Fruit fly (Drosophila melanogaster) whole organism, embryonic: ENCODE measurements around the gene CG18596.

Experiments
- CG10147 ChIP-seq: fragments of 200-800 bp; sonication (Bioruptor generic); optimal IDR thresholded peaks from 2 replicates; lab custom pipeline; 2019; ENCODE audit warnings: missing biosample characterization, mild to moderate bottlenecking, missing genetic modification characterization, moderate library complexity
- CG10267 ChIP-seq: fragments of 200-800 bp; sonication (Bioruptor generic); optimal IDR thresholded peaks from 2 replicates; lab custom pipeline; 2018; ENCODE audit warnings: missing biosample characterization, mild to moderate bottlenecking, missing genetic modification characterization, moderate library complexity
- CG10462 ChIP-seq: fragments of 200-800 bp; sonication (Bioruptor generic); optimal IDR thresholded peaks from 2 replicates; lab custom pipeline; 2016; ENCODE audit warnings: missing biosample characterization, missing genetic modification characterization
- CG10654 ChIP-seq: fragments of 200-800 bp; sonication (Bioruptor generic); optimal IDR thresholded peaks from 2 replicates; lab custom pipeline; 2016; ENCODE audit warnings: missing biosample characterization, missing genetic modification characterization
- CG11504 ChIP-seq: fragments of 200-800 bp; sonication (Bioruptor generic); optimal IDR thresholded peaks from 3 replicates; lab custom pipeline; 2019; ENCODE audit warnings: missing biosample characterization, mild to moderate bottlenecking, missing genetic modification characterization, moderate library complexity
- CG13123 ChIP-seq: fragments of 200-800 bp; sonication (Bioruptor generic); optimal IDR thresholded peaks from 2 replicates; lab custom pipeline; 2016; ENCODE audit warnings: missing biosample characterization, missing genetic modification characterization
- CG15514 ChIP-seq: fragments of 200-800 bp; sonication (Bioruptor generic); optimal IDR thresholded peaks from 3 replicates; lab custom pipeline; 2017; ENCODE audit warnings: missing biosample characterization, missing genetic modification characterization, mild to moderate bottlenecking, moderate library complexity, missing genetic modification reagents
- CG16779 ChIP-seq: fragments of 200-800 bp; sonication (Bioruptor generic); IDR thresholded peaks from 2 replicates; pipeline ENCODE4 v1.3.6; 2022; ENCODE audit warnings: missing biosample characterization, missing genetic modification characterization
- CG17359 ChIP-seq: fragments of 200-800 bp; sonication (Bioruptor generic); optimal IDR thresholded peaks from 3 replicates; lab custom pipeline; 2018; ENCODE audit warnings: missing biosample characterization, mild to moderate bottlenecking, missing genetic modification characterization, moderate library complexity
- CG17568 ChIP-seq: fragments of 200-800 bp; sonication (Bioruptor generic); optimal IDR thresholded peaks from 2 replicates; lab custom pipeline; 2018; ENCODE audit warnings: missing biosample characterization, mild to moderate bottlenecking, missing genetic modification characterization, moderate library complexity
- CG17829 ChIP-seq: fragments of 200-800 bp; optimal IDR thresholded peaks from 2 replicates; lab custom pipeline; 2019; ENCODE audit warnings: missing biosample characterization, mild to moderate bottlenecking, missing genetic modification characterization, moderate library complexity
- CG2129 ChIP-seq: fragments of 200-800 bp; sonication (Bioruptor generic); IDR thresholded peaks from 2 replicates; pipeline ENCODE4 v1.3.6; 2022; ENCODE audit warnings: missing biosample characterization, missing genetic modification characterization; ENCODE audit not compliant: partially characterized antibody
- CG30020 ChIP-seq: fragments of 200-800 bp; optimal IDR thresholded peaks from 2 replicates; lab custom pipeline; 2019; ENCODE audit warnings: missing biosample characterization, mild to moderate bottlenecking, missing genetic modification characterization, moderate library complexity
- CG30431 ChIP-seq: fragments of 200-800 bp; sonication (Bioruptor generic); optimal IDR thresholded peaks from 2 replicates; lab custom pipeline; 2017; ENCODE audit warnings: missing biosample characterization, missing genetic modification characterization
- CG3065 ChIP-seq: fragments of 200-800 bp; sonication (Bioruptor generic); optimal IDR thresholded peaks from 2 replicates; lab custom pipeline; 2016; ENCODE audit warnings: missing biosample characterization, missing genetic modification characterization
- CG32767 ChIP-seq: fragments of 200-800 bp; sonication (Bioruptor generic); IDR thresholded peaks from 2 replicates; pipeline ENCODE4 v1.3.6; 2022; ENCODE audit warnings: missing biosample characterization, missing genetic modification characterization
- CG4730 ChIP-seq: fragments of 200-800 bp; sonication (Bioruptor generic); IDR thresholded peaks from 2 replicates; pipeline ENCODE4 v1.3.6; 2022; ENCODE audit warnings: missing biosample characterization, missing genetic modification characterization
- CG6654 ChIP-seq: fragments of 200-800 bp; sonication (Bioruptor generic); optimal IDR thresholded peaks from 2 replicates; lab custom pipeline; 2017; ENCODE audit warnings: missing biosample characterization, mild to moderate bottlenecking, missing genetic modification characterization
- CG7271 ChIP-seq: fragments of 200-800 bp; sonication (Bioruptor generic); optimal IDR thresholded peaks from 2 replicates; lab custom pipeline; 2018; ENCODE audit warnings: missing biosample characterization, mild to moderate bottlenecking, missing genetic modification characterization, moderate library complexity
- CG7928 ChIP-seq: fragments of 200-800 bp; sonication (Bioruptor generic); optimal IDR thresholded peaks from 2 replicates; lab custom pipeline; 2017; ENCODE audit warnings: missing biosample characterization, mild to moderate bottlenecking, missing genetic modification characterization
- CG7963 ChIP-seq: fragments of 200-800 bp; sonication (Bioruptor generic); IDR thresholded peaks from 3 replicates; pipeline ENCODE4 v1.3.6; 2022; ENCODE audit warnings: missing biosample characterization, missing genetic modification characterization; ENCODE audit not compliant: partially characterized antibody
- CoRest ChIP-seq: fragments of 200-800 bp; sonication (Bioruptor generic); optimal IDR thresholded peaks from 3 replicates; lab custom pipeline; 2018; ENCODE audit warnings: missing biosample characterization, mild to moderate bottlenecking, missing genetic modification characterization, moderate library complexity
- Dbx ChIP-seq: fragments of 200-800 bp; sonication (Bioruptor generic); IDR thresholded peaks from 3 replicates; pipeline ENCODE4 v1.3.6; 2022; ENCODE audit warnings: missing biosample characterization, missing genetic modification characterization
- Dll ChIP-seq: fragments of 200-800 bp; sonication (Bioruptor generic); IDR thresholded peaks from 4 replicates; pipeline ENCODE4 v1.3.6; 2022; ENCODE audit warnings: missing biosample characterization, missing genetic modification characterization; ENCODE audit not compliant: partially characterized antibody
- Dp ChIP-seq: fragments of 200-800 bp; sonication (Bioruptor generic); optimal IDR thresholded peaks from 2 replicates; lab custom pipeline; 2018; ENCODE audit warnings: missing biosample characterization, mild to moderate bottlenecking, missing genetic modification characterization, moderate library complexity
- Ets65A ChIP-seq: fragments of 200-800 bp; sonication (Bioruptor generic); peaks from one replicate; lab custom pipeline; 2016; ENCODE audit warnings: missing biosample characterization, missing genetic modification characterization
- Fer1 ChIP-seq: fragments of 200-800 bp; sonication (Bioruptor generic); optimal IDR thresholded peaks from 2 replicates; lab custom pipeline; 2017; ENCODE audit warnings: missing biosample characterization, mild to moderate bottlenecking, missing genetic modification characterization
- Hmr ChIP-seq: fragments of 200-800 bp; sonication (Bioruptor generic); optimal IDR thresholded peaks from 3 replicates; lab custom pipeline; 2017; ENCODE audit warnings: mild to moderate bottlenecking, missing biosample characterization, missing genetic modification reagents, missing genetic modification characterization
- Hr3 ChIP-seq: fragments of 200-800 bp; sonication (Bioruptor generic); optimal IDR thresholded peaks from 3 replicates; lab custom pipeline; 2016; ENCODE audit warnings: missing biosample characterization, missing genetic modification characterization
- Jarid2 ChIP-seq: fragments of 200-800 bp; sonication (Bioruptor generic); optimal IDR thresholded peaks from 3 replicates; lab custom pipeline; 2017; ENCODE audit warnings: mild to moderate bottlenecking, missing biosample characterization, missing genetic modification reagents, missing genetic modification characterization
- MESR4 ChIP-seq: fragments of 200-800 bp; sonication (Bioruptor generic); optimal IDR thresholded peaks from 2 replicates; lab custom pipeline; 2018; ENCODE audit warnings: missing biosample characterization, mild to moderate bottlenecking, missing genetic modification characterization, moderate library complexity
- NC2α ChIP-seq: fragments of 200-800 bp; sonication (Bioruptor generic); optimal IDR thresholded peaks from 2 replicates; lab custom pipeline; 2016; ENCODE audit warnings: missing biosample characterization, missing genetic modification characterization
- YL-1 ChIP-seq: fragments of 200-800 bp; sonication (Bioruptor generic); optimal IDR thresholded peaks from 3 replicates; lab custom pipeline; 2017; ENCODE audit warnings: missing biosample characterization, mild to moderate bottlenecking, missing genetic modification characterization
- ci ChIP-seq: fragments of 200-800 bp; sonication (Bioruptor generic); IDR thresholded peaks from 3 replicates; pipeline ENCODE4 v1.3.6; 2022; ENCODE audit warnings: missing biosample characterization, missing genetic modification characterization
- emc ChIP-seq: fragments of 200-800 bp; sonication (Bioruptor generic); optimal IDR thresholded peaks from 2 replicates; lab custom pipeline; 2016; ENCODE audit warnings: missing biosample characterization, missing genetic modification characterization
- ewg ChIP-seq: fragments of 200-800 bp; sonication (Bioruptor generic); optimal IDR thresholded peaks from 3 replicates; lab custom pipeline; 2017; ENCODE audit warnings: mild to moderate bottlenecking, missing biosample characterization, missing genetic modification reagents, missing genetic modification characterization
- gcm ChIP-seq: fragments of 200-800 bp; sonication (Bioruptor generic); optimal IDR thresholded peaks from 2 replicates; lab custom pipeline; 2019; ENCODE audit warnings: missing biosample characterization, mild to moderate bottlenecking, missing genetic modification characterization, moderate library complexity
- kay ChIP-seq: fragments of 200-800 bp; sonication (Bioruptor generic); optimal IDR thresholded peaks from 2 replicates; lab custom pipeline; 2016; ENCODE audit warnings: missing biosample characterization, missing genetic modification characterization
- mld ChIP-seq: fragments of 200-800 bp; sonication (Bioruptor generic); IDR thresholded peaks from 3 replicates; pipeline ENCODE4 v1.3.6; 2022; ENCODE audit warnings: missing biosample characterization, missing genetic modification characterization; ENCODE audit not compliant: partially characterized antibody
- odd ChIP-seq: fragments of 200-800 bp; sonication (Bioruptor generic); optimal IDR thresholded peaks from 2 replicates; lab custom pipeline; 2017; ENCODE audit warnings: missing biosample characterization, mild to moderate bottlenecking, missing genetic modification characterization
- peb ChIP-seq: fragments of 200-800 bp; sonication (Bioruptor generic); IDR thresholded peaks from 2 replicates; pipeline ENCODE4 v1.3.6; 2022; ENCODE audit warnings: missing biosample characterization, missing genetic modification characterization
- pnt ChIP-seq: fragments of 200-800 bp; sonication (Bioruptor generic); optimal IDR thresholded peaks from 3 replicates; lab custom pipeline; 2016; ENCODE audit warnings: missing biosample characterization, missing genetic modification characterization
- prd ChIP-seq, 3 experiments: fragments of >200 bp in 2 of 3; fragments of 200-800 bp in 1 of 3; sonication (Bioruptor generic) in 1 of 3; optimal IDR thresholded peaks in 2 of 3; IDR thresholded peaks in 1 of 3; 2 replicates in 2 of 3; 3 replicates in 1 of 3; pipeline versions ENCODE4 v1.3.6 to Lab custom; 2017 to 2022; ENCODE audit warnings: missing biosample characterization in 1 of 3, missing genetic modification characterization in 1 of 3
- run ChIP-seq: fragments of 200-800 bp; sonication (Bioruptor generic); optimal IDR thresholded peaks from 3 replicates; lab custom pipeline; 2018; ENCODE audit warnings: missing biosample characterization, mild to moderate bottlenecking, missing genetic modification characterization
- sim ChIP-seq: fragments of 200-800 bp; sonication (Bioruptor generic); IDR thresholded peaks from 2 replicates; pipeline ENCODE4 v1.3.6; 2022; ENCODE audit warnings: missing biosample characterization, missing genetic modification characterization
- sr ChIP-seq: fragments of 200-800 bp; sonication (Bioruptor generic); IDR thresholded peaks from 3 replicates; pipeline ENCODE4 v1.3.6; 2022; ENCODE audit warnings: missing biosample characterization, missing genetic modification characterization
- twi ChIP-seq: fragments of 200-800 bp; optimal IDR thresholded peaks from 2 replicates; lab custom pipeline; 2019; ENCODE audit warnings: missing biosample characterization, mild to moderate bottlenecking, missing genetic modification characterization, moderate library complexity
- vfl ChIP-seq: fragments of 200-800 bp; sonication (Bioruptor generic); optimal IDR thresholded peaks from 2 replicates; lab custom pipeline; 2016; ENCODE audit warnings: missing biosample characterization, missing genetic modification characterization
- vnd ChIP-seq: fragments of 200-800 bp; sonication (Bioruptor generic); IDR thresholded peaks from 3 replicates; pipeline ENCODE4 v1.3.6; 2022; ENCODE audit warnings: missing biosample characterization, missing genetic modification characterization; ENCODE audit not compliant: partially characterized antibody
- vvl ChIP-seq: fragments of 200-800 bp; sonication (Bioruptor generic); IDR thresholded peaks from 2 replicates; pipeline ENCODE4 v1.3.6; 2022; ENCODE audit warnings: missing biosample characterization, missing genetic modification characterization

The CG18596 gene

dm6 chr3R:22421618-22422017 lies 45.9 kb downstream of the CG18596 start (continued):
- TF ChIP-seq CG32767 (GFP tag; lab: Robert Waterston, UW) (peak; percentile 60; the same call in 1 of the 2 replicates), CG10654 (GFP tag; lab: Kevin White, UChicago) (peak; percentile 3), twi (peak; percentile 24), CG7928 (GFP tag; lab: Kevin White, UChicago) (no peak), Dll (GFP tag; lab: Robert Waterston, UW) (no peak), CG10267 (tag; lab: Kevin White, UChicago) (no peak), run (no peak), sim (no peak), gcm (GFP tag; lab: Kevin White, UChicago) (peak; percentile 4), vfl (GFP tag; lab: Kevin White, UChicago) (no peak), CG17568 (GFP tag; lab: Kevin White, UChicago) (no peak), vvl (GFP tag; lab: Robert Waterston, UW) (peak; percentile 90), CoRest (no peak), MESR4 (GFP tag; lab: Kevin White, UChicago) (no peak), Ets65A (GFP tag; lab: Kevin White, UChicago) (no peak), prd (optimal IDR thresholded peaks at IDR 0.05; lab: Kevin White, UChicago) (no peak), prd (GFP tag; IDR thresholded peaks at IDR 0.05; lab: Robert Waterston, UW) (peak; percentile 82), CG17829 (tag; lab: Kevin White, UChicago) (peak; percentile 41), CG7963 (GFP tag; lab: Robert Waterston, UW) (no peak), CG2129 (GFP tag; lab: Robert Waterston, UW) (no peak), CG6654 (GFP tag; lab: Kevin White, UChicago) (no peak), CG10462 (GFP tag; lab: Kevin White, UChicago) (no peak), CG10147 (no peak), ewg (GFP tag; lab: Kevin White, UChicago) (no peak), peb (no peak), CG30020 (no peak), vnd (no peak), Dp (GFP tag; lab: Kevin White, UChicago) (no peak), sr (GFP tag; lab: Robert Waterston, UW) (no peak), Hr3 (peak; percentile 41), CG13123 (no peak), Jarid2 (no peak), CG17359 (tag; lab: Kevin White, UChicago) (peak; percentile 65), CG11504 (no peak), pnt (no peak), kay (GFP tag; lab: Kevin White, UChicago) (peak; percentile 26), YL-1 (no peak), mld (GFP tag; lab: Robert Waterston, UW) (no peak), CG7271 (tag; lab: Kevin White, UChicago) (no peak), Fer1 (peak; percentile 63), ci (GFP tag; lab: Robert Waterston, UW) (peak; percentile 80), odd (GFP tag; lab: Kevin White, UChicago) (no peak), CG4730 (GFP tag; lab: Robert Waterston, UW) (peak; percentile 48), CG30431 (no peak), CG16779 (GFP tag; lab: Robert Waterston, UW) (no peak), Dbx (GFP tag; lab: Robert Waterston, UW) (peak; percentile 70; the same call in 2 of the 3 replicates), emc (GFP tag; lab: Kevin White, UChicago) (no peak), CG15514 (GFP tag; lab: Kevin White, UChicago) (peak; percentile 12), Hmr (GFP tag; lab: Kevin White, UChicago) (peak; percentile 56), CG3065 (GFP tag; lab: Kevin White, UChicago) (no peak), NC2α (GFP tag; lab: Kevin White, UChicago) (no peak)
